Fruit fly (Drosophila melanogaster) whole organism, prepupa: ENCODE results near the gene CG7031.

Experiments used
- CG6163 ChIP-seq: fragments of 200-800 bp; sonication (Bioruptor generic); IDR thresholded peaks from 3 replicates; pipeline ENCODE4 v1.3.6; 2022; ENCODE audit warnings: missing biosample characterization, missing genetic modification characterization
- CG8632 ChIP-seq: fragments of 200-800 bp; sonication (Bioruptor generic); optimal IDR thresholded peaks from 3 replicates; lab custom pipeline; 2016; ENCODE audit warnings: missing biosample characterization, missing genetic modification characterization
- Eip93F ChIP-seq: fragments of 200-800 bp; sonication (Bioruptor generic); optimal IDR thresholded peaks from 2 replicates; lab custom pipeline; 2016; ENCODE audit warnings: missing biosample characterization, mild to moderate bottlenecking, missing genetic modification characterization
- Ets96B ChIP-seq: fragments of 200-800 bp; optimal IDR thresholded peaks from 2 replicates; lab custom pipeline; 2019; ENCODE audit warnings: missing biosample characterization, mild to moderate bottlenecking, missing genetic modification characterization, moderate library complexity
- Lpt ChIP-seq: fragments of 200-800 bp; sonication (Bioruptor generic); optimal IDR thresholded peaks from 3 replicates; lab custom pipeline; 2016; ENCODE audit warnings: missing biosample characterization, missing genetic modification characterization
- OdsH ChIP-seq: fragments of 200-800 bp; sonication (Bioruptor generic); optimal IDR thresholded peaks from 3 replicates; lab custom pipeline; 2016; ENCODE audit warnings: missing biosample characterization, missing genetic modification characterization
- Sox102F ChIP-seq: fragments of 200-800 bp; sonication (Bioruptor generic); optimal IDR thresholded peaks from 2 replicates; lab custom pipeline; 2016; ENCODE audit warnings: missing biosample characterization, mild to moderate bottlenecking, missing genetic modification characterization
- Sox14 ChIP-seq: fragments of 200-800 bp; sonication (Bioruptor generic); optimal IDR thresholded peaks from 3 replicates; lab custom pipeline; 2016; ENCODE audit warnings: missing biosample characterization, missing genetic modification characterization
- acj6 ChIP-seq: fragments of 200-800 bp; sonication (Bioruptor generic); optimal IDR thresholded peaks from 3 replicates; lab custom pipeline; 2016; ENCODE audit warnings: missing biosample characterization, missing genetic modification characterization
- cyc ChIP-seq: fragments of 200-800 bp; sonication (Bioruptor generic); optimal IDR thresholded peaks from 3 replicates; lab custom pipeline; 2016; ENCODE audit warnings: missing biosample characterization, missing genetic modification characterization
- salr ChIP-seq, 2 experiments: fragments of 200-800 bp; sonication (Bioruptor generic); optimal IDR thresholded peaks; 3 replicates each; lab custom pipeline; 2016 to 2018; ENCODE audit warnings: missing biosample characterization in 2 of 2, missing genetic modification characterization in 2 of 2, mild to moderate bottlenecking in 1 of 2
- spab ChIP-seq: fragments of 200-800 bp; sonication (Bioruptor generic); optimal IDR thresholded peaks from 2 replicates; lab custom pipeline; 2017; ENCODE audit warnings: missing biosample characterization, mild to moderate bottlenecking, missing genetic modification characterization, missing genetic modification reagents
- svp ChIP-seq: fragments of 200-800 bp; sonication (Bioruptor generic); peaks from one replicate; lab custom pipeline; 2016; ENCODE audit warnings: missing biosample characterization, missing genetic modification characterization

- TF ChIP-seq spab (GFP tag; lab: Kevin White, UChicago), result no peak
- TF ChIP-seq svp (GFP tag; lab: Kevin White, UChicago), result no peak
- no peak for TF ChIP-seq Ets96B (tag; lab: Kevin White, UChicago)
- TF ChIP-seq Lpt (GFP tag; lab: Kevin White, UChicago), result no peak
- no peak for TF ChIP-seq CG6163 (GFP tag; lab: Robert Waterston, UW)
- TF ChIP-seq Eip93F, result no peak
- TF ChIP-seq Sox14 (GFP tag; lab: Kevin White, UChicago), result no peak
- no peak for TF ChIP-seq salr (GFP tag; optimal IDR thresholded peaks at IDR 0.05; lab: Kevin White, UChicago)
- no peak for TF ChIP-seq Sox102F (GFP tag; lab: Kevin White, UChicago)
- TF ChIP-seq acj6, result no peak
- TF ChIP-seq CG8632 (GFP tag; lab: Kevin White, UChicago), result no peak
- no peak for TF ChIP-seq cyc (GFP tag; lab: Kevin White, UChicago)
- no peak for TF ChIP-seq OdsH (GFP tag; lab: Kevin White, UChicago)
These were observed 15.0 kb upstream of the CG7031 start for dm6 chr3R:22789106-22789505.
